Fruit fly (Drosophila melanogaster): ENCODE results near the gene ex.

DNA sequence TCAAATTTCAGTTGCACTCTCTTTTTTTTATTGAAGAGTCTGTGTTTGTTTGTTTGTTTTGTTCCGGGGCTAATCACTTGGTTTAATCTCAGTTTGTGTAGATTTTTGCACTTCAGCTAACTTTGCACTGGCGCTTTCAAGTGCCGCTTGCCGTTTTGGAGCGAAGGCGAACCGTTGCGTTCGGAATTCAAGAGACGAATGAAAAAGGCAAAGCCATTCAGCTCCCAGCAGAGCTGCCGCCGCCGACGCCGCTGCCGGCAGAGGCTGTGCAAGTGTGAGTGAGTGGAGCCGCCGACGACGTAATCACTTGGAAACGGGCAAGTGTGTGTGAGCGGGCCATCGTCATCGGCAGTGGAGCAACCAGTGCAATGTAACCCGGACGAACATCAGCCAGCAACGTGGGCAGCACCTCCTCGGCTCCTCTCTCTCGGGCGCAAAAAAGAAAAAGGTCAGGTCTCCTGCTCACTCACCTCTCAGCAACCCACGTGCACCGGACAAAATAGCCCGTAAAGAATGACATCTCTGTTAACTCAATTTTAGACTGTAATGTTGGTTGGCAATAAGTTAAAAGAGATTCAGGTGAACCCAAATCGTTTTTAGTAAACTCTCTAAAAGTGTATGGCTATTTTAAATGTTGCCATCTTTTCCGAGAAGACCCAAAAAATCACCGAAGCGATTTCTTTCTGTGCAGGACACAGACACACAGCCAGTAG is 48.6 kb downstream of the ex start, which contains the start of gene cbt:
- TF ChIP-seq insv (optimal IDR thresholded peaks at IDR 0.05) (no peak), psq (optimal IDR thresholded peaks at IDR 0.05) (no peak)
